Worm (Caenorhabditis elegans) whole organism, L4 larva: ENCODE measurements around the gene fbxb-108.

Source experiments
- F10B5.3 ChIP-seq: sonication (generic microtip); optimal IDR thresholded peaks from 2 replicates; lab custom pipeline; 2016; ENCODE audit warnings: mild to moderate bottlenecking, missing genetic modification characterization, missing compliant biosample characterization
- F44E2.7 ChIP-seq: fragments of 200-800 bp; sonication (Bioruptor generic); IDR thresholded peaks from 2 replicates; pipeline ENCODE4 v2.1.2; 2022; ENCODE audit warnings: missing genetic modification characterization, missing compliant biosample characterization
- F49E8.2 ChIP-seq: sonication (generic microtip); optimal IDR thresholded peaks from 2 replicates; lab custom pipeline; 2016; ENCODE audit warnings: missing compliant biosample characterization, mild to moderate bottlenecking, missing genetic modification characterization, borderline replicate concordance
- T26A8.4 ChIP-seq: fragments of 200-800 bp; sonication (Bioruptor generic); IDR thresholded peaks from 2 replicates; pipeline ENCODE4 v1.3.6; 2022; ENCODE audit warnings: missing genetic modification characterization, missing compliant biosample characterization
- Y48G9A.11 ChIP-seq: fragments of 200-800 bp; sonication (Bioruptor generic); IDR thresholded peaks from 2 replicates; pipeline ENCODE4 v1.3.6; 2022; ENCODE audit warnings: missing genetic modification reagents, missing genetic modification characterization, missing compliant biosample characterization
- Y5F2A.4 ChIP-seq: fragments of 200-800 bp; sonication (Bioruptor generic); optimal IDR thresholded peaks from 2 replicates; lab custom pipeline; 2018; ENCODE audit warnings: mild to moderate bottlenecking, missing genetic modification characterization, missing compliant biosample characterization
- aha-1 ChIP-seq: fragments of 150-350 bp; peaks from one replicate; lab custom pipeline; 2014; ENCODE audit warnings: missing biosample characterization, missing genetic modification characterization
- aly-2 ChIP-seq: sonication (generic microtip); optimal IDR thresholded peaks from 2 replicates; lab custom pipeline; 2018; ENCODE audit warnings: missing biosample characterization, missing genetic modification characterization
- ceh-32 ChIP-seq: sonication (generic microtip); optimal IDR thresholded peaks from 2 replicates; lab custom pipeline; 2016; ENCODE audit warnings: mild to moderate bottlenecking, missing genetic modification characterization, missing compliant biosample characterization; ENCODE audit not compliant: poor library complexity
- daf-12 ChIP-seq: fragments of 150-350 bp; optimal IDR thresholded peaks from 2 replicates; lab custom pipeline; 2014; ENCODE audit warnings: missing biosample characterization, missing genetic modification reagents, missing genetic modification characterization
- daf-16 ChIP-seq, 3 experiments: sonication (generic microtip); optimal IDR thresholded peaks; 2 replicates each; lab custom pipeline; 2016 to 2017; ENCODE audit warnings: missing genetic modification characterization in 3 of 3, missing genetic modification reagents in 3 of 3, mild to moderate bottlenecking in 2 of 3, missing compliant biosample characterization in 2 of 3, missing biosample characterization in 1 of 3, moderate library complexity in 1 of 3
- daf-8 ChIP-seq: fragments of 200-800 bp; sonication (Bioruptor generic); IDR thresholded peaks from 2 replicates; pipeline ENCODE4 v1.3.6; 2022; ENCODE audit warnings: missing genetic modification characterization, missing compliant biosample characterization
- dmd-8 ChIP-seq: fragments of 200-800 bp; sonication (Bioruptor generic); IDR thresholded peaks from 2 replicates; pipeline ENCODE4 v1.3.6; 2022; ENCODE audit warnings: missing genetic modification characterization, missing compliant biosample characterization
- dmd-9 ChIP-seq: fragments of 200-800 bp; sonication (Bioruptor generic); IDR thresholded peaks from 2 replicates; pipeline ENCODE4 v1.3.6; 2022; ENCODE audit warnings: missing genetic modification reagents, missing genetic modification characterization, missing compliant biosample characterization
- dpl-1 ChIP-seq: fragments of 150-350 bp; optimal IDR thresholded peaks from 2 replicates; lab custom pipeline; 2014; ENCODE audit warnings: missing biosample characterization, missing genetic modification reagents, missing genetic modification characterization
- dve-1 ChIP-seq: sonication (generic microtip); optimal IDR thresholded peaks from 2 replicates; lab custom pipeline; 2017; ENCODE audit warnings: antibody characterized with exemption, mild to moderate bottlenecking, missing genetic modification characterization, missing compliant biosample characterization; ENCODE audit not compliant: insufficient read depth
- egl-27 ChIP-seq: sonication (generic microtip); optimal IDR thresholded peaks from 3 replicates; lab custom pipeline; 2017; ENCODE audit warnings: missing biosample characterization, missing genetic modification reagents, missing genetic modification characterization
- fos-1 ChIP-seq: fragments of 150-350 bp; optimal IDR thresholded peaks from 2 replicates; lab custom pipeline; 2014; ENCODE audit warnings: missing biosample characterization, missing genetic modification characterization
- hmg-1.1 ChIP-seq: fragments of 200-800 bp; sonication (Bioruptor generic); IDR thresholded peaks from 2 replicates; pipeline ENCODE4 v1.3.6; 2022; ENCODE audit warnings: missing genetic modification reagents, missing genetic modification characterization, missing compliant biosample characterization
- lin-1 ChIP-seq: fragments of 200-800 bp; sonication (Bioruptor generic); IDR thresholded peaks from 2 replicates; pipeline ENCODE4 v1.3.6; 2022; ENCODE audit warnings: missing genetic modification reagents, missing genetic modification characterization, missing compliant biosample characterization
- lin-38 ChIP-seq: fragments of 200-800 bp; sonication (Bioruptor generic); IDR thresholded peaks from 2 replicates; pipeline ENCODE4 v1.3.6; 2022; ENCODE audit warnings: missing genetic modification reagents, missing genetic modification characterization, missing compliant biosample characterization
- lin-39 ChIP-seq: fragments of 150-350 bp; optimal IDR thresholded peaks from 2 replicates; lab custom pipeline; 2014; ENCODE audit warnings: missing biosample characterization, missing genetic modification reagents, missing genetic modification characterization
- madf-9 ChIP-seq: fragments of 200-800 bp; sonication (Bioruptor generic); conservative IDR thresholded peaks from 2 replicates; pipeline ENCODE4 v1.3.6; 2022; ENCODE audit warnings: missing genetic modification reagents, missing genetic modification characterization, missing compliant biosample characterization
- mdl-1 ChIP-seq, 2 experiments: fragments of 150-350 bp in 1 of 2; sonication (generic microtip) in 1 of 2; optimal IDR thresholded peaks; 2 replicates each; lab custom pipeline; 2014 to 2017; ENCODE audit warnings: missing biosample characterization in 2 of 2, missing genetic modification characterization in 2 of 2
- mep-1 ChIP-seq: fragments of 150-350 bp; sonication (generic microtip); optimal IDR thresholded peaks from 3 replicates; lab custom pipeline; 2014; ENCODE audit warnings: missing biosample characterization, missing genetic modification characterization
- nhr-102 ChIP-seq: sonication (generic microtip); optimal IDR thresholded peaks from 2 replicates; lab custom pipeline; 2016; ENCODE audit warnings: mild to moderate bottlenecking, missing genetic modification characterization, moderate library complexity, missing compliant biosample characterization
- nhr-111 ChIP-seq: fragments of 200-800 bp; sonication (Bioruptor generic); optimal IDR thresholded peaks from 2 replicates; lab custom pipeline; 2018; ENCODE audit warnings: mild to moderate bottlenecking, missing genetic modification characterization, missing compliant biosample characterization
- nhr-41 ChIP-seq: fragments of 200-800 bp; sonication (Bioruptor generic); IDR thresholded peaks from 2 replicates; pipeline ENCODE4 v1.3.6; 2022; ENCODE audit warnings: missing genetic modification reagents, missing genetic modification characterization, missing compliant biosample characterization
- nhr-42 ChIP-seq: fragments of 200-800 bp; sonication (Bioruptor generic); IDR thresholded peaks from 2 replicates; pipeline ENCODE4 v1.3.6; 2022; ENCODE audit warnings: missing genetic modification characterization, missing compliant biosample characterization
- rbr-2 ChIP-seq: sonication (generic microtip); optimal IDR thresholded peaks from 2 replicates; lab custom pipeline; 2016; ENCODE audit warnings: missing genotype, missing genetic modification characterization, missing compliant biosample characterization
- saeg-2 ChIP-seq: fragments of 200-800 bp; sonication (Bioruptor generic); IDR thresholded peaks from 2 replicates; pipeline ENCODE4 v1.3.6; 2022; ENCODE audit warnings: missing genetic modification reagents, missing genetic modification characterization, missing compliant biosample characterization
- set-16 ChIP-seq: fragments of 200-800 bp; sonication (Bioruptor generic); IDR thresholded peaks from 2 replicates; pipeline ENCODE4 v1.3.6; 2022; ENCODE audit warnings: missing genetic modification reagents, missing genetic modification characterization, missing compliant biosample characterization
- snpc-1.2 ChIP-seq: fragments of 200-800 bp; sonication (Bioruptor generic); IDR thresholded peaks from 2 replicates; pipeline ENCODE4 v1.3.6; 2022; ENCODE audit warnings: missing genetic modification reagents, missing genetic modification characterization, missing compliant biosample characterization
- spr-1 ChIP-seq: sonication (generic microtip); optimal IDR thresholded peaks from 2 replicates; lab custom pipeline; 2016; ENCODE audit warnings: mild to moderate bottlenecking, missing genetic modification characterization, missing compliant biosample characterization
- spr-3 ChIP-seq: fragments of 200-800 bp; sonication (Bioruptor generic); optimal IDR thresholded peaks from 2 replicates; lab custom pipeline; 2018; ENCODE audit warnings: mild to moderate bottlenecking, missing genetic modification characterization, missing compliant biosample characterization
- tag-97 ChIP-seq: fragments of 200-800 bp; sonication (Bioruptor generic); IDR thresholded peaks from 2 replicates; pipeline ENCODE4 v1.3.6; 2022; ENCODE audit warnings: missing genetic modification characterization, missing compliant biosample characterization
- unc-130 ChIP-seq: sonication (generic microtip); optimal IDR thresholded peaks from 2 replicates; lab custom pipeline; 2016; ENCODE audit warnings: missing genetic modification reagents, missing genetic modification characterization, missing compliant biosample characterization
- unc-39 ChIP-seq: sonication (generic microtip); optimal IDR thresholded peaks from 2 replicates; lab custom pipeline; 2017; ENCODE audit warnings: missing biosample characterization, missing genetic modification characterization
- unc-62 ChIP-seq, 3 experiments: fragments of 150-350 bp in 1 of 3; sonication (generic microtip); optimal IDR thresholded peaks in 2 of 3; peaks in 1 of 3; 1 replicate in 1 of 3; 2 replicates in 2 of 3; lab custom pipeline; 2014 to 2017; ENCODE audit warnings: missing biosample characterization in 3 of 3, missing genetic modification characterization in 3 of 3, missing genetic modification reagents in 3 of 3, missing genotype in 1 of 3
- zip-2 ChIP-seq: fragments of 150-350 bp; optimal IDR thresholded peaks from 2 replicates; lab custom pipeline; 2014; ENCODE audit warnings: missing biosample characterization, missing genetic modification characterization

fbxb-108 gene

ce11 chrII:2764664-2765063 lies at the start of gene fbxb-108:
TSS of gene fbxb-108 (plus strand) at chrII:2764964.
- TF ChIP-seq nhr-41 (GFP tag; lab: Robert Waterston, UW) (no peak), dmd-9 (GFP tag; lab: Robert Waterston, UW) (no peak), aly-2 (tag; lab: Kevin White, UChicago) (no peak), F10B5.3 (no peak), egl-27 (tag; lab: Kevin White, UChicago) (no peak), unc-130 (no peak), madf-9 (GFP tag; lab: Robert Waterston, UW) (no peak), snpc-1.2 (no peak), unc-39 (tag; lab: Kevin White, UChicago) (no peak), daf-16 (GFP tag; optimal IDR thresholded peaks at IDR 0.05; lab: Kevin White, UChicago) (no peak), daf-16 (tag; optimal IDR thresholded peaks at IDR 0.05; lab: Kevin White, UChicago) (no peak), daf-8 (no peak), rbr-2 (tag; lab: Kevin White, UChicago) (no peak), tag-97 (no peak), spr-3 (GFP tag; lab: Kevin White, UChicago) (no peak), dve-1 (tag; lab: Kevin White, UChicago) (no peak), nhr-111 (GFP tag; lab: Kevin White, UChicago) (no peak), ceh-32 (tag; lab: Kevin White, UChicago) (no peak)
- TF ChIP-seq, all 104 proteins: peak for 0

DNA sequence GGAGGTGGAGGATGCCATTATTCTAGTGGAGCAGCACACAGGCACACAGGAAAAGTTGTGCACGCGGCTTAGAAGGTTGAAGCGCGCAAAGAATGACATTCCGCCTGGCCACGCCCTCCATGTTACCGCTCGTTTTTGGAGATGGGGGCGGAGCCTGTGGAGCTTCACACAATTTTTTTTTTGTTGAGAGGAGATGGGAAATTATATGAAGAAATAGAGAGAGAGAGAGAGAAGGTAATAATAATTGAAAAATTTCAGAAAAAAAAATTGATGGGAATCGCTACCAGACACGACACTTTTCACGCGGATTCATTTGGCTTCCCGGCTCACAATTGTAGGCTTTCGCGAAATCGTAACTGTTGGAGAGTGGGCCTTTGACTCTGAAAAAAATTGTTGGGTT lies 47.4 kb upstream of the fbxb-108 start, which contains the start of gene T05A8.3:
Gene T05A8.3, minus strand, starts transcription at position 101 of the 400 bp plus-strand sequence.
- no peak for TF ChIP-seq nhr-41 (GFP tag; lab: Robert Waterston, UW)
- no peak for TF ChIP-seq saeg-2 (GFP tag; lab: Robert Waterston, UW)
- TF ChIP-seq aha-1 (tag; lab: Kevin White, UChicago), result peak; percentile 12
- TF ChIP-seq fos-1, result no peak
- no peak for TF ChIP-seq mdl-1 (tag; optimal IDR thresholded peaks at IDR 0.05; lab: Kevin White, UChicago)
- TF ChIP-seq F49E8.2 (tag; lab: Kevin White, UChicago), result no peak
- no peak for TF ChIP-seq daf-12 (tag; lab: Kevin White, UChicago)
- TF ChIP-seq unc-39 (tag; lab: Kevin White, UChicago), result no peak
- 0 out of 2 replicates have a peak, but pooled peaks have one; percentile 1 for TF ChIP-seq set-16 (GFP tag; lab: Robert Waterston, UW)
- no peak for TF ChIP-seq lin-1 (GFP tag; lab: Robert Waterston, UW)
- TF ChIP-seq Y48G9A.11, result no peak

- no peak for TF ChIP-seq F44E2.7
- TF ChIP-seq zip-2, result no peak
- TF ChIP-seq mep-1 (tag; lab: Kevin White, UChicago), result no peak
- TF ChIP-seq nhr-102 (tag; lab: Kevin White, UChicago), result no peak
- no peak for TF ChIP-seq spr-1 (tag; lab: Kevin White, UChicago)
- no peak for TF ChIP-seq lin-38
- no peak for TF ChIP-seq dpl-1
- TF ChIP-seq unc-62 (GFP tag; optimal IDR thresholded peaks at IDR 0.05 in 1 of 2; lab: Kevin White, UChicago), result peak in 1 of 2 experiments; percentile 28
- no peak for TF ChIP-seq unc-62 (tag; optimal IDR thresholded peaks at IDR 0.05; lab: Kevin White, UChicago)
- no peak for TF ChIP-seq nhr-42 (GFP tag; lab: Robert Waterston, UW)
- TF ChIP-seq snpc-1.2, result 0 out of 2 replicates have a peak, but pooled peaks have one; percentile 22
- peak; percentile 87 for TF ChIP-seq set-16 (GFP tag; lab: Robert Waterston, UW)
Observed at ce11 chrII:2719212-2719611, 45.6 kb upstream of the fbxb-108 start.

- TF ChIP-seq hmg-1.1, result no peak
- no peak for TF ChIP-seq dmd-8
- no peak for TF ChIP-seq lin-39
- TF ChIP-seq Y5F2A.4 (GFP tag; lab: Kevin White, UChicago), result no peak
- no peak for TF ChIP-seq aha-1 (tag; lab: Kevin White, UChicago)
- no peak for TF ChIP-seq nhr-111 (GFP tag; lab: Kevin White, UChicago)
- TF ChIP-seq T26A8.4 (GFP tag; lab: Robert Waterston, UW), result no peak
- no peak for TF ChIP-seq mdl-1 (tag; optimal IDR thresholded peaks at IDR 0.05; lab: Kevin White, UChicago)
Observed at ce11 chrII:2721992-2722391, 42.8 kb upstream of the fbxb-108 start.
